Worm (Caenorhabditis elegans) whole organism, L1 larva: ENCODE data around the gene ZK994.6.

Source experiments
- C04F5.9 ChIP-seq: sonication (generic microtip); optimal IDR thresholded peaks from 2 replicates; lab custom pipeline; 2016; ENCODE audit warnings: missing genetic modification characterization, missing compliant biosample characterization
- C16A3.4 ChIP-seq: fragments of 150-350 bp; optimal IDR thresholded peaks from 2 replicates; lab custom pipeline; 2014; ENCODE audit warnings: missing biosample characterization, missing genetic modification characterization
- C34B4.2 ChIP-seq: sonication (generic microtip); optimal IDR thresholded peaks from 2 replicates; lab custom pipeline; 2017; ENCODE audit warnings: mild to moderate bottlenecking, missing genetic modification characterization, missing compliant biosample characterization
- Y116A8C.19 ChIP-seq: sonication (generic microtip); optimal IDR thresholded peaks from 2 replicates; lab custom pipeline; 2016; ENCODE audit warnings: missing compliant biosample characterization, missing genetic modification characterization, borderline replicate concordance
- alr-1 ChIP-seq: fragments of 200-800 bp; sonication (Bioruptor generic); optimal IDR thresholded peaks from 2 replicates; lab custom pipeline; 2018; ENCODE audit warnings: borderline replicate concordance, mild to moderate bottlenecking, missing genetic modification characterization, missing compliant biosample characterization
- aly-2 ChIP-seq: fragments of 150-350 bp; optimal IDR thresholded peaks from 2 replicates; lab custom pipeline; 2014; ENCODE audit warnings: missing biosample characterization, missing genetic modification characterization
- ceh-8 ChIP-seq: fragments of 200-800 bp; sonication (Bioruptor generic); optimal IDR thresholded peaks from 2 replicates; lab custom pipeline; 2018; ENCODE audit warnings: mild to moderate bottlenecking, missing genetic modification characterization, moderate library complexity, missing compliant biosample characterization
- ceh-82 ChIP-seq, 3 experiments: fragments of 150-350 bp in 1 of 3; sonication (generic microtip) in 2 of 3; optimal IDR thresholded peaks; 2 replicates each; lab custom pipeline; 2014 to 2017; ENCODE audit warnings: missing biosample characterization in 3 of 3, missing genetic modification characterization in 3 of 3
- ceh-88 ChIP-seq: fragments of 200-800 bp; sonication (Bioruptor generic); IDR thresholded peaks from 2 replicates; pipeline ENCODE4 v1.3.6; 2022; ENCODE audit warnings: missing genetic modification characterization, missing compliant biosample characterization
- ceh-90 ChIP-seq: sonication (generic microtip); optimal IDR thresholded peaks from 2 replicates; lab custom pipeline; 2016; ENCODE audit warnings: missing genetic modification characterization, missing compliant biosample characterization
- dpl-1 ChIP-seq, 3 experiments: fragments of 150-350 bp in 2 of 3; sonication (generic microtip) in 1 of 3; optimal IDR thresholded peaks; 2 replicates each; lab custom pipeline; 2014 to 2017; ENCODE audit warnings: missing biosample characterization in 3 of 3, missing genetic modification characterization in 3 of 3, missing genetic modification reagents in 3 of 3
- dsc-1 ChIP-seq: sonication (generic microtip); optimal IDR thresholded peaks from 2 replicates; lab custom pipeline; 2016; ENCODE audit warnings: mild to moderate bottlenecking, missing genetic modification characterization, missing compliant biosample characterization
- efl-1 ChIP-seq, 4 experiments: fragments of 150-350 bp; optimal IDR thresholded peaks in 3 of 4; peaks in 1 of 4; 1 replicate in 1 of 4; 2 replicates in 3 of 4; lab custom pipeline; 2014; ENCODE audit warnings: missing biosample characterization in 2 of 4, missing genetic modification characterization in 2 of 4, missing genetic modification reagents in 2 of 4
- efl-3 ChIP-seq: fragments of 200-800 bp; sonication (Bioruptor generic); optimal IDR thresholded peaks from 2 replicates; lab custom pipeline; 2018; ENCODE audit warnings: mild to moderate bottlenecking, missing genetic modification characterization, missing compliant biosample characterization
- elt-3 ChIP-seq, 6 experiments: fragments of 150-350 bp in 1 of 6; sonication (generic microtip); optimal IDR thresholded peaks; 2 replicates each; lab custom pipeline; 2017 to 2018; ENCODE audit warnings: missing biosample characterization in 6 of 6, missing genetic modification characterization in 6 of 6, inconsistent platforms in 1 of 6
- ets-5 ChIP-seq: fragments of 200-800 bp; sonication (Bioruptor generic); IDR thresholded peaks from 2 replicates; pipeline ENCODE4 v1.3.6; 2022; ENCODE audit warnings: missing genetic modification characterization, missing compliant biosample characterization
- hlh-17 ChIP-seq: fragments of 200-800 bp; sonication (Bioruptor generic); optimal IDR thresholded peaks from 2 replicates; lab custom pipeline; 2018; ENCODE audit warnings: missing genetic modification characterization, mild to moderate bottlenecking, missing compliant biosample characterization, moderate library complexity, borderline replicate concordance
- hpl-2 ChIP-seq: fragments of 150-350 bp; optimal IDR thresholded peaks from 2 replicates; lab custom pipeline; 2014; ENCODE audit warnings: missing biosample characterization, missing genetic modification reagents, missing genetic modification characterization
- isw-1 ChIP-seq: fragments of 200-800 bp; sonication (Bioruptor generic); IDR thresholded peaks from 2 replicates; pipeline ENCODE4 v1.3.6; 2022; ENCODE audit warnings: missing genetic modification characterization, missing compliant biosample characterization
- jun-1 ChIP-seq: fragments of 150-350 bp; optimal IDR thresholded peaks from 2 replicates; lab custom pipeline; 2014; ENCODE audit warnings: missing biosample characterization, missing genetic modification reagents, missing genetic modification characterization
- lin-13 ChIP-seq: fragments of 150-350 bp; optimal IDR thresholded peaks from 2 replicates; lab custom pipeline; 2014; ENCODE audit warnings: missing biosample characterization, missing genetic modification reagents, missing genetic modification characterization
- lin-14 ChIP-seq: fragments of 200-800 bp; sonication (Bioruptor generic); optimal IDR thresholded peaks from 2 replicates; lab custom pipeline; 2018; ENCODE audit warnings: mild to moderate bottlenecking, missing genetic modification characterization, moderate library complexity, missing compliant biosample characterization
- lin-15B ChIP-seq: fragments of 150-350 bp; sonication (generic microtip); optimal IDR thresholded peaks from 3 replicates; lab custom pipeline; 2014; ENCODE audit warnings: missing biosample characterization, missing genetic modification characterization
- lin-39 ChIP-seq: fragments of 150-350 bp; optimal IDR thresholded peaks from 2 replicates; lab custom pipeline; 2014; ENCODE audit warnings: missing biosample characterization, missing genetic modification reagents, missing genetic modification characterization
- lir-3 ChIP-seq: sonication (generic microtip); optimal IDR thresholded peaks from 2 replicates; lab custom pipeline; 2016; ENCODE audit warnings: mild to moderate bottlenecking, missing genetic modification characterization, moderate library complexity, missing compliant biosample characterization; ENCODE audit not compliant: poor library complexity
- lsy-2 ChIP-seq, 2 experiments: fragments of 150-350 bp; optimal IDR thresholded peaks; 2 replicates each; lab custom pipeline; 2014; ENCODE audit warnings: missing biosample characterization in 2 of 2, missing genetic modification characterization in 2 of 2
- mdl-1 ChIP-seq, 2 experiments: fragments of 150-350 bp; optimal IDR thresholded peaks; 2 replicates each; lab custom pipeline; 2014 to 2017; ENCODE audit warnings: missing biosample characterization in 2 of 2, missing genetic modification characterization in 2 of 2, inconsistent platforms in 1 of 2
- mef-2 ChIP-seq: fragments of 150-350 bp; optimal IDR thresholded peaks from 2 replicates; lab custom pipeline; 2014; ENCODE audit warnings: missing biosample characterization, missing genetic modification characterization
- mep-1 ChIP-seq: fragments of 150-350 bp; optimal IDR thresholded peaks from 2 replicates; lab custom pipeline; 2014; ENCODE audit warnings: missing biosample characterization, missing genetic modification characterization
- nhr-12 ChIP-seq: sonication (generic microtip); optimal IDR thresholded peaks from 2 replicates; lab custom pipeline; 2017; ENCODE audit warnings: missing biosample characterization, missing genetic modification characterization
- nhr-19 ChIP-seq: fragments of 200-800 bp; sonication (Bioruptor generic); conservative IDR thresholded peaks from 2 replicates; pipeline ENCODE4 v1.3.6; 2022; ENCODE audit warnings: missing genetic modification characterization, missing compliant biosample characterization
- nhr-47 ChIP-seq: sonication (generic microtip); optimal IDR thresholded peaks from 2 replicates; lab custom pipeline; 2016; ENCODE audit warnings: mild to moderate bottlenecking, missing genetic modification characterization, moderate library complexity, missing compliant biosample characterization
- nhr-76 ChIP-seq: sonication (generic microtip); optimal IDR thresholded peaks from 2 replicates; lab custom pipeline; 2017; ENCODE audit warnings: missing biosample characterization, missing genetic modification characterization
- nhr-84 ChIP-seq: sonication (generic microtip); optimal IDR thresholded peaks from 2 replicates; lab custom pipeline; 2017; ENCODE audit warnings: missing biosample characterization, missing genetic modification characterization
- nhr-90 ChIP-seq: sonication (generic microtip); optimal IDR thresholded peaks from 2 replicates; lab custom pipeline; 2016; ENCODE audit warnings: mild to moderate bottlenecking, missing genetic modification characterization, missing compliant biosample characterization; ENCODE audit not compliant: poor library complexity
- pag-3 ChIP-seq: sonication (generic microtip); optimal IDR thresholded peaks from 2 replicates; lab custom pipeline; 2017; ENCODE audit warnings: missing genetic modification characterization, mild to moderate bottlenecking, missing compliant biosample characterization, antibody characterized with exemption, borderline replicate concordance; ENCODE audit not compliant: insufficient read depth
- pax-3 ChIP-seq: fragments of 200-800 bp; sonication (Bioruptor generic); optimal IDR thresholded peaks from 2 replicates; lab custom pipeline; 2018; ENCODE audit warnings: mild to moderate bottlenecking, missing genetic modification characterization, moderate library complexity, missing compliant biosample characterization
- rnt-1 ChIP-seq: sonication (generic microtip); optimal IDR thresholded peaks from 2 replicates; lab custom pipeline; 2016; ENCODE audit warnings: mild to moderate bottlenecking, missing genetic modification characterization, moderate library complexity, missing compliant biosample characterization
- skn-1 ChIP-seq: fragments of 150-350 bp; optimal IDR thresholded peaks from 2 replicates; lab custom pipeline; 2014; ENCODE audit warnings: missing biosample characterization, missing genetic modification characterization
- sox-4 ChIP-seq: sonication (generic microtip); optimal IDR thresholded peaks from 2 replicates; lab custom pipeline; 2016; ENCODE audit warnings: missing genetic modification characterization, missing compliant biosample characterization
- sptf-1 ChIP-seq: fragments of 150-350 bp; optimal IDR thresholded peaks from 2 replicates; lab custom pipeline; 2014; ENCODE audit warnings: missing biosample characterization, missing genetic modification characterization
- sup-37 ChIP-seq: fragments of 200-800 bp; sonication (Bioruptor generic); optimal IDR thresholded peaks from 2 replicates; lab custom pipeline; 2018; ENCODE audit warnings: mild to moderate bottlenecking, missing genetic modification characterization, missing compliant biosample characterization
- tbx-2 ChIP-seq: sonication (generic microtip); optimal IDR thresholded peaks from 2 replicates; lab custom pipeline; 2016; ENCODE audit warnings: missing genetic modification characterization, missing compliant biosample characterization
- tlp-1 ChIP-seq: fragments of 150-350 bp; optimal IDR thresholded peaks from 2 replicates; lab custom pipeline; 2014; ENCODE audit warnings: missing biosample characterization, missing genetic modification characterization
- unc-130 ChIP-seq: fragments of 150-350 bp; optimal IDR thresholded peaks from 2 replicates; lab custom pipeline; 2017; ENCODE audit warnings: missing biosample characterization, missing genetic modification characterization, inconsistent platforms
- unc-30 ChIP-seq: sonication (generic microtip); optimal IDR thresholded peaks from 2 replicates; lab custom pipeline; 2017; ENCODE audit warnings: missing biosample characterization, missing genetic modification characterization
- unc-86 ChIP-seq: sonication (generic microtip); optimal IDR thresholded peaks from 2 replicates; lab custom pipeline; 2016; ENCODE audit warnings: missing genetic modification characterization, missing compliant biosample characterization
- vab-15 ChIP-seq: sonication (generic microtip); optimal IDR thresholded peaks from 2 replicates; lab custom pipeline; 2017; ENCODE audit warnings: missing genotype, mild to moderate bottlenecking, missing genetic modification characterization, missing compliant biosample characterization
- xbp-1 ChIP-seq: sonication (generic microtip); optimal IDR thresholded peaks from 2 replicates; lab custom pipeline; 2016; ENCODE audit warnings: missing genetic modification characterization, missing compliant biosample characterization
- zag-1 ChIP-seq: fragments of 150-350 bp; optimal IDR thresholded peaks from 2 replicates; lab custom pipeline; 2014; ENCODE audit warnings: missing biosample characterization, missing genetic modification characterization
- zip-4 ChIP-seq: fragments of 200-800 bp; sonication (Bioruptor generic); optimal IDR thresholded peaks from 2 replicates; lab custom pipeline; 2018; ENCODE audit warnings: mild to moderate bottlenecking, missing genetic modification characterization, moderate library complexity, missing compliant biosample characterization

ZK994.6 gene

DNA sequence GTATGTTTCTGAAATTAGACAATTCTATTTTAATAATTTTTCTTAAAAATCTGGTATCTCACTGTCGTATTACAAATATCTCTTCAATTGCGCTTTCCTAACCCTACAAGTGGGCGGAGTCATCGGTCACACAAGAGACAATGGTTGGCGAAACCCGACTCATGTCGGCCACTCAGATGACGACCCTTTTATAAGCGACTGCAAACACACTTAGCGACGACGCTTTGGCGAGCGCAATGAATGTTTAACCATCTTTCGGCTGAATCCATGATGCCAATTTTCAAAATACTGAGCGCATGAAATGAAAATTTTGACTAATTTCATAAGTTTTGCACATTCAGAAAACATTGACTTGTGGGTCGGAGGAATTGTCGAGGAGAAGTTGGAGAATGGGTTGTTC lies 6.9 kb downstream of the ZK994.6 start (continued):
- peak; percentile 97 for TF ChIP-seq rnt-1
- TF ChIP-seq hlh-17 (GFP tag; lab: Kevin White, UChicago), result peak; percentile 69
- peak; percentile 35 for TF ChIP-seq Y116A8C.19 (tag; lab: Kevin White, UChicago)
- TF ChIP-seq zag-1 (tag; lab: Kevin White, UChicago), result no peak
- TF ChIP-seq elt-3 (tag; optimal IDR thresholded peaks at IDR 0.05; lab: Kevin White, UChicago), result peak; percentile 9 to 87 (median 42)
- TF ChIP-seq sox-4, result peak; percentile 90
- TF ChIP-seq ceh-8 (GFP tag; lab: Kevin White, UChicago), result peak; percentile 96
- TF ChIP-seq nhr-12 (tag; lab: Kevin White, UChicago), result peak; percentile 39
- TF ChIP-seq unc-86, result peak; percentile 89
- peak; percentile 95 for TF ChIP-seq dsc-1 (tag; lab: Kevin White, UChicago)
- peak; percentile 95 for TF ChIP-seq nhr-76 (tag; lab: Kevin White, UChicago)
- peak; percentile 87 for TF ChIP-seq jun-1 (tag; lab: Kevin White, UChicago)
- peak; percentile 99 for TF ChIP-seq efl-3 (GFP tag; lab: Kevin White, UChicago)
- peak; percentile 85 for TF ChIP-seq pax-3 (tag; lab: Kevin White, UChicago)
- TF ChIP-seq unc-130 (tag; lab: Kevin White, UChicago), result peak; percentile 98
- TF ChIP-seq mdl-1 (tag; optimal IDR thresholded peaks at IDR 0.05; lab: Kevin White, UChicago), result peak; percentile 24 to 81
- peak; percentile 62 for TF ChIP-seq vab-15
- TF ChIP-seq zip-4 (GFP tag; lab: Kevin White, UChicago), result peak; percentile 86
- TF ChIP-seq sup-37, result peak; percentile 89
- TF ChIP-seq lin-15B (tag; lab: Kevin White, UChicago), result no peak
- TF ChIP-seq C04F5.9, result peak; percentile 68
- no peak for TF ChIP-seq sptf-1 (tag; lab: Kevin White, UChicago)
- peak; percentile 78 for TF ChIP-seq C34B4.2 (tag; lab: Kevin White, UChicago)
- peak; percentile 89 for TF ChIP-seq C16A3.4 (tag; lab: Kevin White, UChicago)
- peak; percentile 87 for TF ChIP-seq lir-3
- TF ChIP-seq alr-1, result no peak
- TF ChIP-seq lin-39 (tag; lab: Kevin White, UChicago), result peak; percentile 90
- TF ChIP-seq hpl-2 (GFP tag; lab: Kevin White, UChicago), result peak; percentile 59
- TF ChIP-seq nhr-47 (tag; lab: Kevin White, UChicago), result peak; percentile 97
- peak; percentile 91 for TF ChIP-seq xbp-1
- TF ChIP-seq nhr-84 (tag; lab: Kevin White, UChicago), result peak; percentile 79
- peak; percentile 55 for TF ChIP-seq tlp-1
- TF ChIP-seq mef-2, result peak; percentile 79
- peak; percentile 62 for TF ChIP-seq skn-1 (tag; lab: Kevin White, UChicago)
- TF ChIP-seq aly-2 (tag; lab: Kevin White, UChicago), result peak; percentile 96
- peak; percentile 39 to 74 (median 72) for TF ChIP-seq dpl-1 (GFP tag; optimal IDR thresholded peaks at IDR 0.05; lab: Kevin White, UChicago)
- peak; percentile 89 to 98 (median 96) for TF ChIP-seq ceh-82 (tag; optimal IDR thresholded peaks at IDR 0.05; lab: Kevin White, UChicago)
- TF ChIP-seq efl-1 (optimal IDR thresholded peaks at IDR 0.05; lab: Kevin White, UChicago), result peak; percentile 73 to 81
- peak; percentile 62 to 98 for TF ChIP-seq efl-1 (GFP tag; optimal IDR thresholded peaks at IDR 0.05 in 1 of 2; lab: Kevin White, UChicago)
- peak; percentile 68 to 88 for TF ChIP-seq lsy-2 (tag; optimal IDR thresholded peaks at IDR 0.05; lab: Kevin White, UChicago)
- TF ChIP-seq lin-13, result peak; percentile 52
- peak; percentile 97 for TF ChIP-seq nhr-90 (tag; lab: Kevin White, UChicago)
- peak; percentile 85 for TF ChIP-seq lin-14 (GFP tag; lab: Kevin White, UChicago)
- TF ChIP-seq tbx-2 (tag; lab: Kevin White, UChicago), result peak; percentile 93
- TF ChIP-seq mep-1 (tag; lab: Kevin White, UChicago), result peak; percentile 93
- TF ChIP-seq isw-1 (GFP tag; lab: Robert Waterston, UW), result peak; percentile 70
- TF ChIP-seq ceh-90, result peak; percentile 59
- peak; percentile 31 for TF ChIP-seq unc-30 (tag; lab: Kevin White, UChicago)
- peak; percentile 39 for TF ChIP-seq pag-3 (tag; lab: Kevin White, UChicago)
- TF ChIP-seq ets-5 (GFP tag; lab: Robert Waterston, UW), result 0 out of 2 replicates have a peak, but pooled peaks have one; percentile 20
- peak; percentile 85 for TF ChIP-seq ceh-88 (GFP tag; lab: Robert Waterston, UW)
- TF ChIP-seq nhr-19, result peak; percentile 95
